Fruit fly (Drosophila melanogaster) whole organism, embryonic: ENCODE data around the gene CG13373.

ENCODE experiments used
- CG34376 ChIP-seq: fragments of 200-800 bp; sonication (Bioruptor generic); optimal IDR thresholded peaks from 2 replicates; lab custom pipeline; 2018; ENCODE audit warnings: missing biosample characterization, mild to moderate bottlenecking, missing genetic modification characterization
- CG8281 ChIP-seq: fragments of 200-800 bp; sonication (Bioruptor generic); optimal IDR thresholded peaks from 2 replicates; lab custom pipeline; 2018; ENCODE audit warnings: missing biosample characterization, mild to moderate bottlenecking, missing genetic modification characterization, moderate library complexity
- Lpt ChIP-seq: fragments of >200 bp; optimal IDR thresholded peaks from 2 replicates; lab custom pipeline; 2018; ENCODE audit warnings: missing biosample characterization, missing genetic modification characterization
- Scr ChIP-seq: fragments of 200-800 bp; sonication (Bioruptor generic); IDR thresholded peaks from 2 replicates; pipeline ENCODE4 v1.3.6; 2022; ENCODE audit warnings: missing biosample characterization, missing genetic modification characterization; ENCODE audit not compliant: partially characterized antibody
- TFAM ChIP-seq: fragments of 200-800 bp; sonication (Bioruptor generic); optimal IDR thresholded peaks from 2 replicates; lab custom pipeline; 2017; ENCODE audit warnings: missing biosample characterization, missing genetic modification characterization, inconsistent platforms
- YL-1 ChIP-seq: fragments of 200-800 bp; sonication (Bioruptor generic); optimal IDR thresholded peaks from 3 replicates; lab custom pipeline; 2017; ENCODE audit warnings: missing biosample characterization, mild to moderate bottlenecking, missing genetic modification characterization
- ato ChIP-seq: fragments of 200-800 bp; sonication (Bioruptor generic); IDR thresholded peaks from 2 replicates; pipeline ENCODE4 v1.3.6; 2022; ENCODE audit warnings: missing biosample characterization, missing genetic modification characterization; ENCODE audit not compliant: partially characterized antibody
- cad ChIP-seq: fragments of >200 bp; optimal IDR thresholded peaks from 2 replicates; lab custom pipeline; 2017; ENCODE audit warnings: missing biosample characterization, missing genetic modification characterization
- crp ChIP-seq, 2 experiments: fragments of 200-800 bp; sonication (Bioruptor generic); optimal IDR thresholded peaks; 2 replicates in 1 of 2; 3 replicates in 1 of 2; lab custom pipeline; 2017; ENCODE audit warnings: missing biosample characterization in 2 of 2, missing genetic modification characterization in 2 of 2, mild to moderate bottlenecking in 1 of 2, moderate library complexity in 1 of 2
- eve ChIP-seq, 2 experiments: fragments of >200 bp; optimal IDR thresholded peaks; 2 replicates each; lab custom pipeline; 2017; ENCODE audit warnings: missing biosample characterization in 2 of 2, missing genetic modification characterization in 2 of 2
- slbo ChIP-seq: fragments of 200-800 bp; sonication (Bioruptor generic); IDR thresholded peaks from 2 replicates; pipeline ENCODE4 v1.3.6; 2022; ENCODE audit warnings: missing biosample characterization, missing genetic modification characterization
- wdn ChIP-seq: fragments of 200-800 bp; sonication (Bioruptor generic); IDR thresholded peaks from 2 replicates; pipeline ENCODE4 v1.3.6; 2022; ENCODE audit warnings: missing biosample characterization, missing genetic modification characterization
- wek ChIP-seq: fragments of 200-800 bp; sonication (Bioruptor generic); optimal IDR thresholded peaks from 3 replicates; lab custom pipeline; 2018; ENCODE audit warnings: missing biosample characterization, mild to moderate bottlenecking, missing genetic modification characterization, moderate library complexity

DNA sequence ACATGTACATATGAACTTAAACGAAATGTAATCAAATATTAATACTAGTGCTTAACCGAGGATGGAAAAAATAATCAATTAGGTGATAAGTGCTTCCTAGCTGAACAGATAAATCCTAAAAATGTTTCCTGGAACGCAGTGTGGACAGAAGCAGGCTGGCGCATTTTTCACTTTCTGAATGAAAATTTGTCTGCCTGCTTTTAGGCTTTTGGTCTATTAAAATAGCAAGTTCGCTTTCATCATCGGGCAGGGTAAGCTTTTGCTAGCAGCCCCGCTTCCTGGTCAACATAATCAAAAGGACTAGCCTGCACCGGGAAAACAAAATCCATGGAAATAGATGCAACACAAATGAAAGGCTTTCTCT, 17.4 kb downstream of the CG13373 start:
- no peak for TF ChIP-seq CG34376 (GFP tag; lab: Kevin White, UChicago)
- no peak for TF ChIP-seq crp (GFP tag; optimal IDR thresholded peaks at IDR 0.05; lab: Kevin White, UChicago)
- no peak for TF ChIP-seq wdn (GFP tag; lab: Robert Waterston, UW)
- TF ChIP-seq ato (GFP tag; lab: Robert Waterston, UW), result no peak
- TF ChIP-seq Scr, result no peak
- no peak for TF ChIP-seq cad (GFP tag; lab: Kevin White, UChicago)
- TF ChIP-seq CG8281 (tag; lab: Kevin White, UChicago), result no peak
- TF ChIP-seq eve (GFP tag; optimal IDR thresholded peaks at IDR 0.05; lab: Kevin White, UChicago), result no peak
- no peak for TF ChIP-seq slbo (GFP tag; lab: Robert Waterston, UW)
- no peak for TF ChIP-seq Lpt (GFP tag; lab: Kevin White, UChicago)
- no peak for TF ChIP-seq YL-1
- TF ChIP-seq wek, result no peak
- TF ChIP-seq TFAM (GFP tag; lab: Kevin White, UChicago), result no peak
